Fruit fly (Drosophila melanogaster) whole organism, embryonic: ENCODE measurements around the gene CG32679.

Experiments
- Atf3 ChIP-seq: fragments of 200-800 bp; sonication (Bioruptor generic); optimal IDR thresholded peaks from 3 replicates; lab custom pipeline; 2016; ENCODE audit warnings: missing biosample characterization, missing genetic modification characterization
- Bgb ChIP-seq: fragments of 200-800 bp; sonication (Bioruptor generic); IDR thresholded peaks from 2 replicates; pipeline ENCODE4 v1.3.6; 2022; ENCODE audit warnings: missing biosample characterization, missing genetic modification characterization; ENCODE audit not compliant: partially characterized antibody
- CG10979 ChIP-seq: fragments of 200-800 bp; sonication (Bioruptor generic); optimal IDR thresholded peaks from 2 replicates; lab custom pipeline; 2018; ENCODE audit warnings: missing biosample characterization, mild to moderate bottlenecking, missing genetic modification characterization, moderate library complexity
- CG11504 ChIP-seq: fragments of 200-800 bp; sonication (Bioruptor generic); optimal IDR thresholded peaks from 3 replicates; lab custom pipeline; 2019; ENCODE audit warnings: missing biosample characterization, mild to moderate bottlenecking, missing genetic modification characterization, moderate library complexity
- CG12942 ChIP-seq: fragments of 200-800 bp; sonication (Bioruptor generic); optimal IDR thresholded peaks from 3 replicates; lab custom pipeline; 2016; ENCODE audit warnings: missing biosample characterization, missing genetic modification characterization
- CG13296 ChIP-seq: fragments of 200-800 bp; sonication (Bioruptor generic); optimal IDR thresholded peaks from 3 replicates; lab custom pipeline; 2018; ENCODE audit warnings: missing biosample characterization, mild to moderate bottlenecking, missing genetic modification characterization
- CG13424 ChIP-seq: fragments of 200-800 bp; sonication (Bioruptor generic); optimal IDR thresholded peaks from 2 replicates; lab custom pipeline; 2019; ENCODE audit warnings: missing biosample characterization, mild to moderate bottlenecking, missing genetic modification characterization, moderate library complexity
- CG1603 ChIP-seq: fragments of 200-800 bp; sonication (Bioruptor generic); optimal IDR thresholded peaks from 2 replicates; lab custom pipeline; 2019; ENCODE audit warnings: missing biosample characterization, mild to moderate bottlenecking, missing genetic modification characterization, moderate library complexity
- CG17361 ChIP-seq: fragments of 200-800 bp; sonication (Bioruptor generic); IDR thresholded peaks from 3 replicates; pipeline ENCODE4 v1.3.6; 2022; ENCODE audit warnings: missing biosample characterization, missing genetic modification characterization
- CG17568 ChIP-seq: fragments of 200-800 bp; sonication (Bioruptor generic); optimal IDR thresholded peaks from 2 replicates; lab custom pipeline; 2018; ENCODE audit warnings: missing biosample characterization, mild to moderate bottlenecking, missing genetic modification characterization, moderate library complexity
- CG2120 ChIP-seq: fragments of 200-800 bp; sonication (Bioruptor generic); optimal IDR thresholded peaks from 3 replicates; lab custom pipeline; 2016; ENCODE audit warnings: missing biosample characterization, missing genetic modification characterization
- CG30403 ChIP-seq: fragments of 200-800 bp; sonication (Bioruptor generic); optimal IDR thresholded peaks from 3 replicates; lab custom pipeline; 2016; ENCODE audit warnings: missing biosample characterization, missing genetic modification characterization
- CG34224 ChIP-seq: fragments of 200-800 bp; sonication (Bioruptor generic); IDR thresholded peaks from 3 replicates; pipeline ENCODE4 v1.3.6; 2022; ENCODE audit warnings: missing biosample characterization, missing genetic modification characterization; ENCODE audit not compliant: partially characterized antibody
- CG3847 ChIP-seq: fragments of 200-800 bp; sonication (Bioruptor generic); IDR thresholded peaks from 2 replicates; pipeline ENCODE4 v1.3.6; 2022; ENCODE audit warnings: missing biosample characterization, missing genetic modification characterization
- CG42726 ChIP-seq: fragments of 200-800 bp; sonication (Bioruptor generic); IDR thresholded peaks from 2 replicates; pipeline ENCODE4 v1.3.6; 2022; ENCODE audit warnings: missing biosample characterization, missing genetic modification characterization; ENCODE audit not compliant: partially characterized antibody
- CG4424 ChIP-seq: fragments of 200-800 bp; sonication (Bioruptor generic); optimal IDR thresholded peaks from 3 replicates; lab custom pipeline; 2016; ENCODE audit warnings: missing biosample characterization, missing genetic modification characterization
- CG7372 ChIP-seq: fragments of 200-800 bp; sonication (Bioruptor generic); IDR thresholded peaks from 2 replicates; pipeline ENCODE4 v1.3.6; 2022; ENCODE audit warnings: missing biosample characterization, missing genetic modification characterization
- CG8089 ChIP-seq: fragments of 200-800 bp; sonication (Bioruptor generic); optimal IDR thresholded peaks from 3 replicates; lab custom pipeline; 2016; ENCODE audit warnings: missing biosample characterization, missing genetic modification characterization
- CG8290 ChIP-seq, 3 experiments: fragments of 200-800 bp; sonication (Bioruptor generic); optimal IDR thresholded peaks; 2 replicates each; lab custom pipeline; 2016 to 2019; ENCODE audit warnings: missing biosample characterization in 3 of 3, missing genetic modification characterization in 3 of 3, mild to moderate bottlenecking in 2 of 3, moderate library complexity in 1 of 3
- Dbx ChIP-seq: fragments of 200-800 bp; sonication (Bioruptor generic); IDR thresholded peaks from 3 replicates; pipeline ENCODE4 v1.3.6; 2022; ENCODE audit warnings: missing biosample characterization, missing genetic modification characterization
- HLH3B ChIP-seq: fragments of 200-800 bp; sonication (Bioruptor generic); IDR thresholded peaks from 2 replicates; pipeline ENCODE4 v1.3.6; 2022; ENCODE audit warnings: missing biosample characterization, missing genetic modification characterization
- HLH54F ChIP-seq: fragments of 200-800 bp; sonication (Bioruptor generic); optimal IDR thresholded peaks from 3 replicates; lab custom pipeline; 2016; ENCODE audit warnings: missing biosample characterization, missing genetic modification characterization
- Hey ChIP-seq: fragments of 200-800 bp; sonication (Bioruptor generic); optimal IDR thresholded peaks from 3 replicates; lab custom pipeline; 2018; ENCODE audit warnings: missing biosample characterization, mild to moderate bottlenecking, missing genetic modification characterization
- Hr51 ChIP-seq, 2 experiments: fragments of 200-800 bp; sonication (Bioruptor generic); optimal IDR thresholded peaks; 2 replicates in 1 of 2; 3 replicates in 1 of 2; lab custom pipeline; 2016 to 2018; ENCODE audit warnings: missing biosample characterization in 2 of 2, missing genetic modification characterization in 2 of 2, mild to moderate bottlenecking in 1 of 2, moderate library complexity in 1 of 2
- Hsf ChIP-seq: fragments of 200-800 bp; sonication (Bioruptor generic); optimal IDR thresholded peaks from 3 replicates; lab custom pipeline; 2016; ENCODE audit warnings: missing biosample characterization, missing genetic modification characterization
- Lhr ChIP-seq: fragments of 200-800 bp; sonication (Bioruptor generic); optimal IDR thresholded peaks from 3 replicates; lab custom pipeline; 2017; ENCODE audit warnings: mild to moderate bottlenecking, missing biosample characterization, missing genetic modification reagents, missing genetic modification characterization
- Meics ChIP-seq: fragments of 200-800 bp; sonication (Bioruptor generic); optimal IDR thresholded peaks from 2 replicates; lab custom pipeline; 2017; ENCODE audit warnings: missing biosample characterization, mild to moderate bottlenecking, missing genetic modification characterization
- Pdp1 ChIP-seq, 2 experiments: fragments of 200-800 bp; sonication (Bioruptor generic); optimal IDR thresholded peaks; 3 replicates each; lab custom pipeline; 2016; ENCODE audit warnings: missing biosample characterization in 2 of 2, missing genetic modification characterization in 2 of 2, mild to moderate bottlenecking in 1 of 2, moderate library complexity in 1 of 2
- Poxn ChIP-seq: fragments of 200-800 bp; sonication (Bioruptor generic); IDR thresholded peaks from 2 replicates; pipeline ENCODE4 v1.3.6; 2022; ENCODE audit warnings: missing biosample characterization, missing genetic modification characterization
- Stat92E ChIP-seq, 3 experiments: fragments of >200 bp in 2 of 3; fragments of 200-800 bp in 1 of 3; sonication (Bioruptor generic) in 1 of 3; optimal IDR thresholded peaks; 2 replicates each; lab custom pipeline; 2017 to 2019; ENCODE audit warnings: missing biosample characterization in 3 of 3, missing genetic modification characterization in 3 of 3, mild to moderate bottlenecking in 1 of 3, moderate library complexity in 1 of 3
- Xbp1 ChIP-seq: fragments of 200-800 bp; sonication (Bioruptor generic); optimal IDR thresholded peaks from 3 replicates; lab custom pipeline; 2016; ENCODE audit warnings: missing biosample characterization, mild to moderate bottlenecking, missing genetic modification characterization
- al ChIP-seq: fragments of 200-800 bp; sonication (Bioruptor generic); IDR thresholded peaks from 2 replicates; pipeline ENCODE4 v1.3.6; 2022; ENCODE audit warnings: missing biosample characterization, missing genetic modification characterization
- corto ChIP-seq: fragments of 200-800 bp; sonication (Bioruptor generic); optimal IDR thresholded peaks from 2 replicates; lab custom pipeline; 2016; ENCODE audit warnings: missing biosample characterization, mild to moderate bottlenecking, missing genetic modification characterization, moderate library complexity
- en ChIP-seq: fragments of 200-800 bp; sonication (Bioruptor generic); optimal IDR thresholded peaks from 2 replicates; lab custom pipeline; 2016; ENCODE audit warnings: missing biosample characterization, missing genetic modification characterization
- gro ChIP-seq: fragments of 200-800 bp; sonication (Bioruptor generic); optimal IDR thresholded peaks from 2 replicates; lab custom pipeline; 2016; ENCODE audit warnings: missing biosample characterization, missing genetic modification characterization
- her ChIP-seq: fragments of 200-800 bp; sonication (Bioruptor generic); optimal IDR thresholded peaks from 2 replicates; lab custom pipeline; 2016; ENCODE audit warnings: missing biosample characterization, missing genetic modification characterization
- lab ChIP-seq: fragments of 200-800 bp; sonication (Bioruptor generic); optimal IDR thresholded peaks from 3 replicates; lab custom pipeline; 2017; ENCODE audit warnings: missing biosample characterization, missing genetic modification characterization, mild to moderate bottlenecking, moderate library complexity, missing genetic modification reagents
- nmo ChIP-seq: fragments of 200-800 bp; sonication (Bioruptor generic); optimal IDR thresholded peaks from 2 replicates; lab custom pipeline; 2018; ENCODE audit warnings: missing biosample characterization, mild to moderate bottlenecking, missing genetic modification characterization, moderate library complexity
- pb ChIP-seq: fragments of 200-800 bp; sonication (Bioruptor generic); optimal IDR thresholded peaks from 3 replicates; lab custom pipeline; 2016; ENCODE audit warnings: missing biosample characterization, missing genetic modification characterization
- prd ChIP-seq, 3 experiments: fragments of >200 bp in 2 of 3; fragments of 200-800 bp in 1 of 3; sonication (Bioruptor generic) in 1 of 3; optimal IDR thresholded peaks in 2 of 3; IDR thresholded peaks in 1 of 3; 2 replicates in 2 of 3; 3 replicates in 1 of 3; pipeline versions ENCODE4 v1.3.6 to Lab custom; 2017 to 2022; ENCODE audit warnings: missing biosample characterization in 1 of 3, missing genetic modification characterization in 1 of 3
- sens-2 ChIP-seq: fragments of 200-800 bp; sonication (Bioruptor generic); IDR thresholded peaks from 2 replicates; pipeline ENCODE4 v1.3.6; 2022; ENCODE audit warnings: missing biosample characterization, missing genetic modification characterization
- shn ChIP-seq: fragments of 200-800 bp; sonication (Bioruptor generic); optimal IDR thresholded peaks from 3 replicates; lab custom pipeline; 2016; ENCODE audit warnings: missing biosample characterization, missing genetic modification characterization
- so ChIP-seq: fragments of 200-800 bp; sonication (Bioruptor generic); IDR thresholded peaks from 3 replicates; pipeline ENCODE4 v1.3.6; 2022; ENCODE audit warnings: missing biosample characterization, missing genetic modification characterization
- sob ChIP-seq: fragments of 200-800 bp; sonication (Bioruptor generic); IDR thresholded peaks from 2 replicates; pipeline ENCODE4 v1.3.6; 2022; ENCODE audit warnings: missing biosample characterization, missing genetic modification characterization
- stc ChIP-seq: fragments of 200-800 bp; sonication (Bioruptor generic); IDR thresholded peaks from 2 replicates; pipeline ENCODE4 v1.3.6; 2022; ENCODE audit warnings: missing biosample characterization, missing genetic modification characterization
- ttk ChIP-seq: fragments of 200-800 bp; sonication (Bioruptor generic); IDR thresholded peaks from 2 replicates; pipeline ENCODE4 v2.1.2; 2022; ENCODE audit warnings: missing biosample characterization, missing genetic modification characterization
- twi ChIP-seq: fragments of 200-800 bp; optimal IDR thresholded peaks from 2 replicates; lab custom pipeline; 2019; ENCODE audit warnings: missing biosample characterization, mild to moderate bottlenecking, missing genetic modification characterization, moderate library complexity
- vfl ChIP-seq: fragments of 200-800 bp; sonication (Bioruptor generic); optimal IDR thresholded peaks from 2 replicates; lab custom pipeline; 2016; ENCODE audit warnings: missing biosample characterization, missing genetic modification characterization
- zfh1 ChIP-seq: fragments of 200-800 bp; sonication (Bioruptor generic); IDR thresholded peaks from 3 replicates; pipeline ENCODE4 v1.3.6; 2022; ENCODE audit warnings: missing biosample characterization, missing genetic modification characterization

The CG32679 gene

dm6 chrX:10387672-10388071 lies 20.4 kb upstream of the CG32679 start (continued):
- TF ChIP-seq CG12942 (GFP tag; lab: Kevin White, UChicago), result no peak
- no peak for TF ChIP-seq twi
- TF ChIP-seq Pdp1 (GFP tag; optimal IDR thresholded peaks at IDR 0.05; lab: Kevin White, UChicago), result peak; percentile 33 to 46
- TF ChIP-seq Hr51 (GFP tag; optimal IDR thresholded peaks at IDR 0.05; lab: Kevin White, UChicago), result peak in 1 of 2 experiments; percentile 36
- peak; percentile 63; the same call in 2 of the 3 replicates for TF ChIP-seq Dbx (GFP tag; lab: Robert Waterston, UW)
- peak; percentile 48; the same call in 1 of the 2 replicates for TF ChIP-seq al (GFP tag; lab: Robert Waterston, UW)
- peak; percentile 23 for TF ChIP-seq nmo (GFP tag; lab: Kevin White, UChicago)
- peak; percentile 64 for TF ChIP-seq CG1603
- TF ChIP-seq en (GFP tag; lab: Kevin White, UChicago), result no peak
- TF ChIP-seq prd (optimal IDR thresholded peaks at IDR 0.05; lab: Kevin White, UChicago), result no peak
- TF ChIP-seq prd (GFP tag; IDR thresholded peaks at IDR 0.05; lab: Robert Waterston, UW), result peak; percentile 62; the same call in 1 of the 3 replicates
- peak; percentile 57; the same call in 2 of the 3 replicates for TF ChIP-seq zfh1 (GFP tag; lab: Robert Waterston, UW)
- no peak for TF ChIP-seq Atf3 (GFP tag; lab: Kevin White, UChicago)
- no peak for TF ChIP-seq CG17568 (GFP tag; lab: Kevin White, UChicago)
- TF ChIP-seq so (GFP tag; lab: Robert Waterston, UW), result no peak
- TF ChIP-seq CG2120, result peak; percentile 70
- TF ChIP-seq corto (GFP tag; lab: Kevin White, UChicago), result no peak
- TF ChIP-seq sens-2 (GFP tag; lab: Robert Waterston, UW), result no peak
- no peak for TF ChIP-seq Stat92E (GFP tag; optimal IDR thresholded peaks at IDR 0.05; lab: Kevin White, UChicago)
- TF ChIP-seq CG34224 (GFP tag; lab: Robert Waterston, UW), result no peak
- peak; percentile 21 for TF ChIP-seq CG13424 (tag; lab: Kevin White, UChicago)
- no peak for TF ChIP-seq Hey (tag; lab: Kevin White, UChicago)
- TF ChIP-seq CG11504 (tag; lab: Kevin White, UChicago), result peak; percentile 49
- TF ChIP-seq CG7372 (GFP tag; lab: Robert Waterston, UW), result 0 out of 2 replicates have a peak, but pooled peaks have one; percentile 27
- peak; percentile 8 for TF ChIP-seq her (GFP tag; lab: Kevin White, UChicago)
- TF ChIP-seq HLH54F (GFP tag; lab: Kevin White, UChicago), result peak; percentile 30
- no peak for TF ChIP-seq CG8089 (GFP tag; lab: Kevin White, UChicago)
- peak; percentile 59 for TF ChIP-seq Meics (GFP tag; lab: Kevin White, UChicago)
- no peak for TF ChIP-seq stc (GFP tag; lab: Robert Waterston, UW)
- peak; percentile 32 for TF ChIP-seq CG30403 (GFP tag; lab: Kevin White, UChicago)
- TF ChIP-seq lab (GFP tag; lab: Kevin White, UChicago), result peak; percentile 60
- TF ChIP-seq CG8290 (GFP tag; optimal IDR thresholded peaks at IDR 0.05; lab: Kevin White, UChicago), result no peak
- peak in 1 of 2 experiments; percentile 90 for TF ChIP-seq CG8290 (tag; optimal IDR thresholded peaks at IDR 0.05; lab: Kevin White, UChicago)
- TF ChIP-seq CG4424 (GFP tag; lab: Kevin White, UChicago), result peak; percentile 0
- no peak for TF ChIP-seq CG42726 (GFP tag; lab: Robert Waterston, UW)
- TF ChIP-seq Xbp1 (GFP tag; lab: Kevin White, UChicago), result peak; percentile 33
- no peak for TF ChIP-seq shn
- no peak for TF ChIP-seq Bgb (GFP tag; lab: Robert Waterston, UW)
- peak; percentile 45 for TF ChIP-seq Hsf
- no peak for TF ChIP-seq CG13296 (GFP tag; lab: Kevin White, UChicago)
- no peak for TF ChIP-seq pb
- no peak for TF ChIP-seq Lhr
- no peak for TF ChIP-seq vfl (GFP tag; lab: Kevin White, UChicago)
- TF ChIP-seq CG3847 (GFP tag; lab: Robert Waterston, UW), result peak; percentile 19; the same call in 1 of the 2 replicates
- peak; percentile 34; the same call in 1 of the 2 replicates for TF ChIP-seq Poxn
- peak; percentile 64; the same call in 1 of the 2 replicates for TF ChIP-seq sob (GFP tag; lab: Robert Waterston, UW)
- TF ChIP-seq gro (GFP tag; lab: Kevin White, UChicago), result peak; percentile 63
- 0 out of 3 replicates have a peak, but pooled peaks have one; percentile 9 for TF ChIP-seq CG17361 (GFP tag; lab: Robert Waterston, UW)
- no peak for TF ChIP-seq CG10979 (tag; lab: Kevin White, UChicago)
- TF ChIP-seq HLH3B (GFP tag; lab: Robert Waterston, UW), result peak; percentile 48
- peak; percentile 54; the same call in 1 of the 2 replicates for TF ChIP-seq ttk (GFP tag; lab: Robert Waterston, UW)
